Fruit fly (Drosophila melanogaster) whole organism, embryonic: ENCODE data around the gene CG10376.

ENCODE experiments used
- Ada2b ChIP-seq: fragments of 200-800 bp; sonication (Bioruptor generic); IDR thresholded peaks from 2 replicates; pipeline ENCODE4 v1.3.6; 2022; ENCODE audit warnings: missing biosample characterization, missing genetic modification characterization
- Asciz ChIP-seq: fragments of 200-800 bp; sonication (Bioruptor generic); optimal IDR thresholded peaks from 2 replicates; lab custom pipeline; 2017; ENCODE audit warnings: missing biosample characterization, mild to moderate bottlenecking, missing genetic modification characterization, missing genetic modification reagents
- Awh ChIP-seq: fragments of 200-800 bp; sonication (Bioruptor generic); IDR thresholded peaks from 2 replicates; pipeline ENCODE4, ENCODE4 v1.3.6; 2022; ENCODE audit warnings: missing biosample characterization, missing genetic modification characterization
- CG10654 ChIP-seq: fragments of 200-800 bp; sonication (Bioruptor generic); optimal IDR thresholded peaks from 2 replicates; lab custom pipeline; 2016; ENCODE audit warnings: missing biosample characterization, missing genetic modification characterization
- CG12659 ChIP-seq: fragments of 200-800 bp; sonication (Bioruptor generic); optimal IDR thresholded peaks from 3 replicates; lab custom pipeline; 2017; ENCODE audit warnings: mild to moderate bottlenecking, missing biosample characterization, missing genetic modification reagents, missing genetic modification characterization
- CG13296 ChIP-seq: fragments of 200-800 bp; sonication (Bioruptor generic); optimal IDR thresholded peaks from 3 replicates; lab custom pipeline; 2018; ENCODE audit warnings: missing biosample characterization, mild to moderate bottlenecking, missing genetic modification characterization
- CG14965 ChIP-seq: fragments of 200-800 bp; sonication (Bioruptor generic); optimal IDR thresholded peaks from 2 replicates; lab custom pipeline; 2016; ENCODE audit warnings: missing biosample characterization, missing genetic modification characterization, borderline replicate concordance
- CG15479 ChIP-seq: fragments of 200-800 bp; sonication (Bioruptor generic); optimal IDR thresholded peaks from 3 replicates; lab custom pipeline; 2019; ENCODE audit warnings: missing biosample characterization, mild to moderate bottlenecking, missing genetic modification characterization, moderate library complexity
- CG17328 ChIP-seq: fragments of 200-800 bp; sonication (Bioruptor generic); IDR thresholded peaks from 2 replicates; pipeline ENCODE4 v1.3.6; 2022; ENCODE audit warnings: missing biosample characterization, missing genetic modification characterization
- CG17385 ChIP-seq: fragments of 200-800 bp; sonication (Bioruptor generic); optimal IDR thresholded peaks from 3 replicates; lab custom pipeline; 2018; ENCODE audit warnings: missing biosample characterization, mild to moderate bottlenecking, missing genetic modification characterization
- CG17568 ChIP-seq: fragments of 200-800 bp; sonication (Bioruptor generic); optimal IDR thresholded peaks from 2 replicates; lab custom pipeline; 2018; ENCODE audit warnings: missing biosample characterization, mild to moderate bottlenecking, missing genetic modification characterization, moderate library complexity
- CG17829 ChIP-seq: fragments of 200-800 bp; optimal IDR thresholded peaks from 2 replicates; lab custom pipeline; 2019; ENCODE audit warnings: missing biosample characterization, mild to moderate bottlenecking, missing genetic modification characterization, moderate library complexity
- CG18011 ChIP-seq: fragments of 200-800 bp; sonication (Bioruptor generic); optimal IDR thresholded peaks from 2 replicates; lab custom pipeline; 2017; ENCODE audit warnings: missing biosample characterization, missing genetic modification characterization, mild to moderate bottlenecking, moderate library complexity, missing genotype
- CG18599 ChIP-seq: fragments of 200-800 bp; sonication (Bioruptor generic); optimal IDR thresholded peaks from 3 replicates; lab custom pipeline; 2017; ENCODE audit warnings: missing biosample characterization, missing genetic modification characterization, mild to moderate bottlenecking, moderate library complexity, missing genetic modification reagents
- CG18619 ChIP-seq: fragments of 200-800 bp; sonication (Bioruptor generic); optimal IDR thresholded peaks from 3 replicates; lab custom pipeline; 2017; ENCODE audit warnings: missing biosample characterization, mild to moderate bottlenecking, missing genetic modification characterization
- CG31224 ChIP-seq: fragments of 200-800 bp; sonication (Bioruptor generic); IDR thresholded peaks from 2 replicates; pipeline ENCODE4 v1.3.6; 2022; ENCODE audit warnings: missing biosample characterization, missing genetic modification characterization
- CG34376 ChIP-seq: fragments of 200-800 bp; sonication (Bioruptor generic); optimal IDR thresholded peaks from 2 replicates; lab custom pipeline; 2018; ENCODE audit warnings: missing biosample characterization, mild to moderate bottlenecking, missing genetic modification characterization
- CG4617 ChIP-seq: fragments of 200-800 bp; sonication (Bioruptor generic); optimal IDR thresholded peaks from 3 replicates; lab custom pipeline; 2016; ENCODE audit warnings: missing biosample characterization, missing genetic modification characterization, borderline replicate concordance
- CG6654 ChIP-seq: fragments of 200-800 bp; sonication (Bioruptor generic); optimal IDR thresholded peaks from 2 replicates; lab custom pipeline; 2017; ENCODE audit warnings: missing biosample characterization, mild to moderate bottlenecking, missing genetic modification characterization
- CG6854 ChIP-seq: fragments of 200-800 bp; sonication (Bioruptor generic); optimal IDR thresholded peaks from 3 replicates; lab custom pipeline; 2017; ENCODE audit warnings: missing biosample characterization, mild to moderate bottlenecking, missing genetic modification characterization
- CG7745 ChIP-seq: fragments of 200-800 bp; sonication (Bioruptor generic); optimal IDR thresholded peaks from 2 replicates; lab custom pipeline; 2018; ENCODE audit warnings: missing biosample characterization, mild to moderate bottlenecking, missing genetic modification characterization, moderate library complexity
- CG7963 ChIP-seq: fragments of 200-800 bp; sonication (Bioruptor generic); IDR thresholded peaks from 3 replicates; pipeline ENCODE4 v1.3.6; 2022; ENCODE audit warnings: missing biosample characterization, missing genetic modification characterization; ENCODE audit not compliant: partially characterized antibody
- CG8924 ChIP-seq: fragments of 200-800 bp; optimal IDR thresholded peaks from 3 replicates; lab custom pipeline; 2019; ENCODE audit warnings: missing biosample characterization, mild to moderate bottlenecking, missing genetic modification characterization, moderate library complexity
- CG8944 ChIP-seq: fragments of 200-800 bp; sonication (Bioruptor generic); optimal IDR thresholded peaks from 3 replicates; lab custom pipeline; 2016; ENCODE audit warnings: missing biosample characterization, missing genetic modification characterization
- CG9215 ChIP-seq: fragments of 200-800 bp; sonication (Bioruptor generic); IDR thresholded peaks from 2 replicates; pipeline ENCODE4 v1.3.6; 2022; ENCODE audit warnings: missing biosample characterization, missing genetic modification characterization
- Dip2 ChIP-seq: fragments of 200-800 bp; sonication (Bioruptor generic); IDR thresholded peaks from 2 replicates; pipeline ENCODE4 v1.3.6; 2022; ENCODE audit warnings: missing biosample characterization, missing genetic modification characterization
- H15 ChIP-seq: fragments of 200-800 bp; sonication (Bioruptor generic); IDR thresholded peaks from 3 replicates; pipeline ENCODE4 v1.3.6; 2022; ENCODE audit warnings: missing biosample characterization, missing genetic modification characterization
- Kr ChIP-seq: fragments of 200-800 bp; sonication (Bioruptor generic); optimal IDR thresholded peaks from 2 replicates; lab custom pipeline; 2017; ENCODE audit warnings: missing biosample characterization, mild to moderate bottlenecking, missing genetic modification characterization
- Lhr ChIP-seq: fragments of 200-800 bp; sonication (Bioruptor generic); optimal IDR thresholded peaks from 3 replicates; lab custom pipeline; 2017; ENCODE audit warnings: mild to moderate bottlenecking, missing biosample characterization, missing genetic modification reagents, missing genetic modification characterization
- Myb ChIP-seq: fragments of 200-800 bp; sonication (Bioruptor generic); optimal IDR thresholded peaks from 2 replicates; lab custom pipeline; 2016; ENCODE audit warnings: missing biosample characterization, missing genetic modification characterization
- NFAT ChIP-seq: fragments of 200-800 bp; sonication (Bioruptor generic); IDR thresholded peaks from 2 replicates; pipeline ENCODE4 v1.3.6; 2022; ENCODE audit warnings: missing biosample characterization, missing genetic modification characterization
- PHDP ChIP-seq: fragments of 200-800 bp; sonication (Bioruptor generic); optimal IDR thresholded peaks from 3 replicates; lab custom pipeline; 2018; ENCODE audit warnings: missing biosample characterization, mild to moderate bottlenecking, missing genetic modification characterization, moderate library complexity
- Ravus ChIP-seq: fragments of 200-800 bp; sonication (Bioruptor generic); IDR thresholded peaks from 2 replicates; pipeline ENCODE4 v1.3.6; 2022; ENCODE audit warnings: missing biosample characterization, missing genetic modification characterization
- Taf1 ChIP-seq: fragments of 200-800 bp; sonication (Bioruptor generic); IDR thresholded peaks from 2 replicates; pipeline ENCODE4 v1.3.6; 2022; ENCODE audit warnings: missing biosample characterization, missing genetic modification characterization
- bbx ChIP-seq: fragments of 200-800 bp; sonication (Bioruptor generic); IDR thresholded peaks from 2 replicates; pipeline ENCODE4 v1.3.6; 2022; ENCODE audit warnings: missing biosample characterization, missing genetic modification characterization; ENCODE audit not compliant: partially characterized antibody
- da ChIP-seq: fragments of 200-800 bp; sonication (Bioruptor generic); optimal IDR thresholded peaks from 2 replicates; lab custom pipeline; 2016; ENCODE audit warnings: missing biosample characterization, missing genetic modification characterization
- dmrt99B ChIP-seq: fragments of 200-800 bp; sonication (Bioruptor generic); optimal IDR thresholded peaks from 2 replicates; lab custom pipeline; 2018; ENCODE audit warnings: missing biosample characterization, mild to moderate bottlenecking, missing genetic modification characterization, moderate library complexity
- dysf ChIP-seq: fragments of 200-800 bp; sonication (Bioruptor generic); IDR thresholded peaks from 3 replicates; pipeline ENCODE4 v1.3.6; 2022; ENCODE audit warnings: missing biosample characterization, missing genetic modification characterization
- eve ChIP-seq, 2 experiments: fragments of >200 bp; optimal IDR thresholded peaks; 2 replicates each; lab custom pipeline; 2017; ENCODE audit warnings: missing biosample characterization in 2 of 2, missing genetic modification characterization in 2 of 2
- ftz-f1 ChIP-seq: fragments of 200-800 bp; sonication (Bioruptor generic); optimal IDR thresholded peaks from 2 replicates; lab custom pipeline; 2016; ENCODE audit warnings: missing biosample characterization, missing genetic modification characterization
- gt ChIP-seq: fragments of 200-800 bp; sonication (Bioruptor generic); IDR thresholded peaks from 2 replicates; pipeline ENCODE4 v1.3.6; 2022; ENCODE audit warnings: missing biosample characterization, missing genetic modification characterization
- mirr ChIP-seq: fragments of 200-800 bp; sonication (Bioruptor generic); optimal IDR thresholded peaks from 3 replicates; lab custom pipeline; 2018; ENCODE audit warnings: missing biosample characterization, mild to moderate bottlenecking, missing genetic modification characterization
- onecut ChIP-seq: fragments of 200-800 bp; sonication (Bioruptor generic); IDR thresholded peaks from 2 replicates; pipeline ENCODE4 v1.3.6; 2022; ENCODE audit warnings: missing biosample characterization, missing genetic modification characterization
- pita ChIP-seq: fragments of 200-800 bp; sonication (Bioruptor generic); optimal IDR thresholded peaks from 2 replicates; lab custom pipeline; 2017; ENCODE audit warnings: missing biosample characterization, mild to moderate bottlenecking, missing genetic modification characterization
- seq ChIP-seq: fragments of 200-800 bp; sonication (Bioruptor generic); IDR thresholded peaks from 2 replicates; pipeline ENCODE4 v1.3.6; 2022; ENCODE audit warnings: missing biosample characterization, missing genetic modification characterization
- sna ChIP-seq: fragments of 200-800 bp; sonication (Bioruptor generic); IDR thresholded peaks from 2 replicates; pipeline ENCODE4 v1.3.6; 2022; ENCODE audit warnings: missing biosample characterization, missing genetic modification characterization; ENCODE audit not compliant: partially characterized antibody
- stwl ChIP-seq: fragments of 200-800 bp; sonication (Bioruptor generic); optimal IDR thresholded peaks from 3 replicates; lab custom pipeline; 2018; ENCODE audit warnings: missing biosample characterization, mild to moderate bottlenecking, missing genetic modification characterization, moderate library complexity
- ttk ChIP-seq: fragments of 200-800 bp; sonication (Bioruptor generic); IDR thresholded peaks from 2 replicates; pipeline ENCODE4 v2.1.2; 2022; ENCODE audit warnings: missing biosample characterization, missing genetic modification characterization

The CG10376 gene

dm6 chr2L:18693877-18694723 lies 8.8 kb downstream of the CG10376 start (continued):
- TF ChIP-seq Ravus (GFP tag; lab: Robert Waterston, UW) (no peak), CG13296 (peak; percentile 72), Awh (GFP tag; lab: Robert Waterston, UW) (0 out of 2 replicates have a peak, but pooled peaks have one; percentile 33), CG18599 (GFP tag; lab: Kevin White, UChicago) (peak; percentile 71), bbx (GFP tag; lab: Robert Waterston, UW) (no peak), CG15479 (GFP tag; lab: Kevin White, UChicago) (no peak), CG7963 (no peak), CG17385 (peak; percentile 97), PHDP (tag; lab: Kevin White, UChicago) (peak; percentile 50), CG7745 (tag; lab: Kevin White, UChicago) (no peak), NFAT (GFP tag; lab: Robert Waterston, UW) (peak; percentile 76), Taf1 (no peak), CG12659 (GFP tag; lab: Kevin White, UChicago) (peak; percentile 50), seq (peak; percentile 55; the same call in 1 of the 2 replicates), CG8944 (GFP tag; lab: Kevin White, UChicago) (peak; percentile 52), dmrt99B (tag; lab: Kevin White, UChicago) (peak; percentile 46), da (GFP tag; lab: Kevin White, UChicago) (no peak), CG8924 (peak; percentile 60), Dip2 (GFP tag; lab: Robert Waterston, UW) (no peak), CG9215 (GFP tag; lab: Robert Waterston, UW) (no peak), CG18619 (GFP tag; lab: Kevin White, UChicago) (peak; percentile 16), Ada2b (peak; percentile 67; the same call in 1 of the 2 replicates), H15 (GFP tag; lab: Robert Waterston, UW) (peak; percentile 68; the same call in 2 of the 3 replicates), Asciz (no peak), Kr (no peak), CG31224 (GFP tag; lab: Robert Waterston, UW) (0 out of 2 replicates have a peak, but pooled peaks have one; percentile 18), CG18011 (GFP tag; lab: Kevin White, UChicago) (peak; percentile 44), CG17328 (peak; percentile 68), sna (GFP tag; lab: Robert Waterston, UW) (no peak), pita (GFP tag; lab: Kevin White, UChicago) (no peak), CG4617 (GFP tag; lab: Kevin White, UChicago) (peak; percentile 17), eve (GFP tag; optimal IDR thresholded peaks at IDR 0.05; lab: Kevin White, UChicago) (no peak), onecut (GFP tag; lab: Robert Waterston, UW) (peak; percentile 24; the same call in 1 of the 2 replicates), CG17829 (tag; lab: Kevin White, UChicago) (peak; percentile 30), CG6654 (no peak), mirr (GFP tag; lab: Kevin White, UChicago) (peak; percentile 74), CG34376 (peak; percentile 69), ftz-f1 (GFP tag; lab: Kevin White, UChicago) (peak; percentile 97), ttk (no peak), stwl (tag; lab: Kevin White, UChicago) (no peak), CG14965 (GFP tag; lab: Kevin White, UChicago) (no peak), gt (GFP tag; lab: Robert Waterston, UW) (0 out of 2 replicates have a peak, but pooled peaks have one; percentile 21), dysf (peak; percentile 58; the same call in 2 of the 3 replicates), Lhr (GFP tag; lab: Kevin White, UChicago) (no peak), CG17568 (GFP tag; lab: Kevin White, UChicago) (no peak), CG6854 (GFP tag; lab: Kevin White, UChicago) (peak; percentile 2), CG10654 (GFP tag; lab: Kevin White, UChicago) (peak; percentile 4), Myb (GFP tag; lab: Kevin White, UChicago) (peak; percentile 40)
